Worm (Caenorhabditis elegans): ENCODE data around the gene dhs-27.

DNA sequence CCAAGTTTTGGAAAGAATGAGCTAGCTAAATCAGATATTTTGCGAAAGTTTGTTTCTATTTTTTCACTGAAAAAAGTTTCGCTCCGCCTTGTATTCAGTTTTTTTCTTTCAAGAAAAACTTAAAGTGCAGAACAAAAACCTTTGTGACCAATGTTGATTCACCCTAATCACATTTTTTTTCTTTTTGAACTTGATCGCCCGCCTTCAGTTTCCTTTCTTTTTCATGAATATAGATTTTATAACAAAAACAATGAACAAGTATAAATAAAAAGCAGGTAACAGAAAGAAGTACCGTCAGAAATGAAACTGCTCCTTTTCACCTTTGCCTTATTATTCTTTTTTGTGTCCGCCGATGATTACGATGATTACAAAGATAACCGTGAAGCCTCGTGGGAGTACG lies 29.0 kb upstream of the dhs-27 start, which contains the start of gene ZK813.2:
- TF ChIP-seq B0310.2 (tag; optimal IDR thresholded peaks at IDR 0.05) (no peak), ama-1 (optimal IDR thresholded peaks at IDR 0.05) (no peak), tbx-11 (GFP tag; IDR thresholded peaks at IDR 0.05) (no peak), flt-1 (GFP tag; IDR thresholded peaks at IDR 0.05) (no peak), hnd-1 (tag; optimal IDR thresholded peaks at IDR 0.05) (no peak), hmbx-1 (tag; optimal IDR thresholded peaks at IDR 0.05) (no peak), scrt-1 (GFP tag; IDR thresholded peaks at IDR 0.05) (no peak), sea-1 (GFP tag; conservative IDR thresholded peaks at IDR 0.05) (no peak), tbx-37 (GFP tag; conservative IDR thresholded peaks at IDR 0.05) (no peak), ceh-13 (GFP tag; optimal IDR thresholded peaks at IDR 0.05) (no peak), pes-1 (GFP tag; IDR thresholded peaks at IDR 0.05) (no peak), F13C5.2 (tag; optimal IDR thresholded peaks at IDR 0.05) (no peak)
